Worm (Caenorhabditis elegans) whole organism, L3 larva: ENCODE measurements around the gene srj-11.

Experiments
- pha-4 ChIP-seq: fragments of 150-350 bp; optimal IDR thresholded peaks from 2 replicates; lab custom pipeline; 2014; ENCODE audit warnings: missing biosample characterization, missing genetic modification reagents, missing genetic modification characterization
- sea-2 ChIP-seq: fragments of 150-350 bp; sonication (generic microtip); optimal IDR thresholded peaks from 4 replicates; lab custom pipeline; 2014; ENCODE audit warnings: missing biosample characterization, missing genetic modification reagents, missing genetic modification characterization

DNA sequence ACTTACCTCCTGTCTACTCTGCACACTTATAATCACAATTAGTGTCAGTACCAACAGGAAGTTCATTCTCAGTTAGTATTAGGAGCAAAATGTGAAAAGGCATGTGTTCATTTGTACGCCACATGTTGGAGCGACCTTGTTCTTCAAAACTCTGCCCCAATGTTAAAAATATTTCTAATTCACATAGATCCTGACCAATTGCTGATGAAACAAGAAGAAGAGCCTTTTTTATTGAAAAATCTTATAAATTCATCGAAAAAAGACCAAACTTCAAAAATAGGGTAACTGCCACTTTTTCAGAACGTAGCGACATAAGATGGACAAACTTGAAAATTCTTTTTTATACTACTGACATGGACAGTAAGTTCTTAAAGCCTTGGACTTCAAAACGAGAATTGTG is 25.0 kb downstream of the srj-11 start, which contains the start of gene T28A11.17:
- TF ChIP-seq sea-2 (GFP tag; lab: Kevin White, UChicago) (no peak), pha-4 (tag; lab: Kevin White, UChicago) (no peak)
